Fruit fly (Drosophila melanogaster) whole organism, embryonic: ENCODE data around the gene CG2772.

Source experiments
- Ada2b ChIP-seq: fragments of 200-800 bp; sonication (Bioruptor generic); IDR thresholded peaks from 2 replicates; pipeline ENCODE4 v1.3.6; 2022; ENCODE audit warnings: missing biosample characterization, missing genetic modification characterization
- CG10147 ChIP-seq: fragments of 200-800 bp; sonication (Bioruptor generic); optimal IDR thresholded peaks from 2 replicates; lab custom pipeline; 2019; ENCODE audit warnings: missing biosample characterization, mild to moderate bottlenecking, missing genetic modification characterization, moderate library complexity
- CG10462 ChIP-seq: fragments of 200-800 bp; sonication (Bioruptor generic); optimal IDR thresholded peaks from 2 replicates; lab custom pipeline; 2016; ENCODE audit warnings: missing biosample characterization, missing genetic modification characterization
- CG10543 ChIP-seq: fragments of 200-800 bp; sonication (Bioruptor generic); optimal IDR thresholded peaks from 3 replicates; lab custom pipeline; 2017; ENCODE audit warnings: missing biosample characterization, mild to moderate bottlenecking, missing genetic modification characterization, moderate library complexity
- CG11398 ChIP-seq: fragments of 200-800 bp; sonication (Bioruptor generic); optimal IDR thresholded peaks from 2 replicates; lab custom pipeline; 2016; ENCODE audit warnings: missing biosample characterization, missing genetic modification characterization
- CG12104 ChIP-seq: fragments of 200-800 bp; sonication (Bioruptor generic); optimal IDR thresholded peaks from 3 replicates; lab custom pipeline; 2016; ENCODE audit warnings: missing biosample characterization, missing genetic modification characterization
- CG12155 ChIP-seq: fragments of 200-800 bp; sonication (Bioruptor generic); optimal IDR thresholded peaks from 3 replicates; lab custom pipeline; 2016; ENCODE audit warnings: missing biosample characterization, missing genetic modification characterization
- CG1233 ChIP-seq: fragments of 200-800 bp; sonication (Bioruptor generic); optimal IDR thresholded peaks from 4 replicates; lab custom pipeline; 2018; ENCODE audit warnings: missing biosample characterization, mild to moderate bottlenecking, missing genetic modification characterization
- CG12659 ChIP-seq: fragments of 200-800 bp; sonication (Bioruptor generic); optimal IDR thresholded peaks from 3 replicates; lab custom pipeline; 2017; ENCODE audit warnings: mild to moderate bottlenecking, missing biosample characterization, missing genetic modification reagents, missing genetic modification characterization
- CG13624 ChIP-seq: fragments of 200-800 bp; sonication (Bioruptor generic); optimal IDR thresholded peaks from 2 replicates; lab custom pipeline; 2016; ENCODE audit warnings: missing biosample characterization, missing genetic modification characterization
- CG14441 ChIP-seq: fragments of 200-800 bp; sonication (Bioruptor generic); IDR thresholded peaks from 2 replicates; pipeline ENCODE4 v1.3.6; 2022; ENCODE audit warnings: missing biosample characterization, missing genetic modification characterization
- CG14860 ChIP-seq: fragments of 200-800 bp; sonication (Bioruptor generic); IDR thresholded peaks from 3 replicates; pipeline ENCODE4 v1.3.6; 2022; ENCODE audit warnings: missing biosample characterization, missing genetic modification characterization; ENCODE audit not compliant: partially characterized antibody
- CG15011 ChIP-seq: fragments of 200-800 bp; sonication (Bioruptor generic); optimal IDR thresholded peaks from 3 replicates; lab custom pipeline; 2018; ENCODE audit warnings: missing biosample characterization, mild to moderate bottlenecking, missing genetic modification characterization
- CG16813 ChIP-seq: fragments of 200-800 bp; sonication (Bioruptor generic); IDR thresholded peaks from 3 replicates; pipeline ENCODE4 v1.3.6; 2022; ENCODE audit warnings: missing biosample characterization, missing genetic modification characterization; ENCODE audit not compliant: partially characterized antibody
- CG17186 ChIP-seq: fragments of 200-800 bp; sonication (Bioruptor generic); optimal IDR thresholded peaks from 3 replicates; lab custom pipeline; 2017; ENCODE audit warnings: missing biosample characterization, missing genetic modification reagents, missing genetic modification characterization
- CG17385 ChIP-seq: fragments of 200-800 bp; sonication (Bioruptor generic); optimal IDR thresholded peaks from 3 replicates; lab custom pipeline; 2018; ENCODE audit warnings: missing biosample characterization, mild to moderate bottlenecking, missing genetic modification characterization
- CG17802 ChIP-seq: fragments of 200-800 bp; sonication (Bioruptor generic); optimal IDR thresholded peaks from 2 replicates; lab custom pipeline; 2018; ENCODE audit warnings: missing biosample characterization, mild to moderate bottlenecking, missing genetic modification characterization, moderate library complexity
- CG17829 ChIP-seq: fragments of 200-800 bp; optimal IDR thresholded peaks from 2 replicates; lab custom pipeline; 2019; ENCODE audit warnings: missing biosample characterization, mild to moderate bottlenecking, missing genetic modification characterization, moderate library complexity
- CG17912 ChIP-seq: fragments of 200-800 bp; sonication (Bioruptor generic); optimal IDR thresholded peaks from 2 replicates; lab custom pipeline; 2018; ENCODE audit warnings: missing biosample characterization, mild to moderate bottlenecking, missing genetic modification characterization
- CG30020 ChIP-seq: fragments of 200-800 bp; optimal IDR thresholded peaks from 2 replicates; lab custom pipeline; 2019; ENCODE audit warnings: missing biosample characterization, mild to moderate bottlenecking, missing genetic modification characterization, moderate library complexity
- CG3065 ChIP-seq: fragments of 200-800 bp; sonication (Bioruptor generic); optimal IDR thresholded peaks from 2 replicates; lab custom pipeline; 2016; ENCODE audit warnings: missing biosample characterization, missing genetic modification characterization
- CG3726 ChIP-seq: fragments of 200-800 bp; sonication (Bioruptor generic); IDR thresholded peaks from 3 replicates; pipeline ENCODE4, ENCODE4 v1.3.6; 2022; ENCODE audit warnings: missing biosample characterization, missing genetic modification characterization
- CG4282 ChIP-seq: fragments of 200-800 bp; sonication (Bioruptor generic); optimal IDR thresholded peaks from 2 replicates; lab custom pipeline; 2016; ENCODE audit warnings: missing biosample characterization, missing genetic modification characterization
- CG4360 ChIP-seq: fragments of 200-800 bp; sonication (Bioruptor generic); IDR thresholded peaks from 2 replicates; pipeline ENCODE4 v1.3.6; 2022; ENCODE audit warnings: missing biosample characterization, missing genetic modification characterization
- CG4617 ChIP-seq: fragments of 200-800 bp; sonication (Bioruptor generic); optimal IDR thresholded peaks from 3 replicates; lab custom pipeline; 2016; ENCODE audit warnings: missing biosample characterization, missing genetic modification characterization, borderline replicate concordance
- CG6272 ChIP-seq: fragments of 200-800 bp; sonication (Bioruptor generic); IDR thresholded peaks from 2 replicates; pipeline ENCODE4 v1.3.6; 2022; ENCODE audit warnings: missing biosample characterization, missing genetic modification characterization
- CG8944 ChIP-seq: fragments of 200-800 bp; sonication (Bioruptor generic); optimal IDR thresholded peaks from 3 replicates; lab custom pipeline; 2016; ENCODE audit warnings: missing biosample characterization, missing genetic modification characterization
- Dad ChIP-seq: fragments of 200-800 bp; sonication (Bioruptor generic); optimal IDR thresholded peaks from 3 replicates; lab custom pipeline; 2016; ENCODE audit warnings: missing biosample characterization, missing genetic modification characterization
- Deaf1 ChIP-seq: fragments of 200-800 bp; optimal IDR thresholded peaks from 3 replicates; lab custom pipeline; 2019; ENCODE audit warnings: missing biosample characterization, mild to moderate bottlenecking, missing genetic modification characterization, moderate library complexity
- H2.0 ChIP-seq: fragments of 200-800 bp; sonication (Bioruptor generic); IDR thresholded peaks from 2 replicates; pipeline ENCODE4 v1.3.6; 2022; ENCODE audit warnings: missing biosample characterization, missing genetic modification characterization
- Hey ChIP-seq: fragments of 200-800 bp; sonication (Bioruptor generic); optimal IDR thresholded peaks from 3 replicates; lab custom pipeline; 2018; ENCODE audit warnings: missing biosample characterization, mild to moderate bottlenecking, missing genetic modification characterization
- Hmx ChIP-seq: fragments of 200-800 bp; sonication (Bioruptor generic); optimal IDR thresholded peaks from 2 replicates; lab custom pipeline; 2016; ENCODE audit warnings: missing biosample characterization, missing genetic modification characterization
- Jarid2 ChIP-seq: fragments of 200-800 bp; sonication (Bioruptor generic); optimal IDR thresholded peaks from 3 replicates; lab custom pipeline; 2017; ENCODE audit warnings: mild to moderate bottlenecking, missing biosample characterization, missing genetic modification reagents, missing genetic modification characterization
- NK7.1 ChIP-seq: fragments of 200-800 bp; sonication (Bioruptor generic); optimal IDR thresholded peaks from 3 replicates; lab custom pipeline; 2016; ENCODE audit warnings: missing biosample characterization, missing genetic modification characterization
- Neu2 ChIP-seq: fragments of 200-800 bp; sonication (Bioruptor generic); optimal IDR thresholded peaks from 3 replicates; lab custom pipeline; 2016; ENCODE audit warnings: missing biosample characterization, missing genetic modification characterization, borderline replicate concordance
- Poxn ChIP-seq: fragments of 200-800 bp; sonication (Bioruptor generic); IDR thresholded peaks from 2 replicates; pipeline ENCODE4 v1.3.6; 2022; ENCODE audit warnings: missing biosample characterization, missing genetic modification characterization
- Sry-β ChIP-seq: fragments of 200-800 bp; sonication (Bioruptor generic); optimal IDR thresholded peaks from 2 replicates; lab custom pipeline; 2018; ENCODE audit warnings: missing biosample characterization, mild to moderate bottlenecking, missing genetic modification characterization, moderate library complexity
- YL-1 ChIP-seq: fragments of 200-800 bp; sonication (Bioruptor generic); optimal IDR thresholded peaks from 3 replicates; lab custom pipeline; 2017; ENCODE audit warnings: missing biosample characterization, mild to moderate bottlenecking, missing genetic modification characterization
- aop ChIP-seq: fragments of 200-800 bp; sonication (Bioruptor generic); IDR thresholded peaks from 2 replicates; pipeline ENCODE4 v1.3.6; 2022; ENCODE audit warnings: missing biosample characterization, missing genetic modification characterization
- caup ChIP-seq: fragments of 200-800 bp; sonication (Bioruptor generic); optimal IDR thresholded peaks from 3 replicates; lab custom pipeline; 2017; ENCODE audit warnings: missing biosample characterization, mild to moderate bottlenecking, missing genetic modification characterization, moderate library complexity; ENCODE audit not compliant: severe bottlenecking
- esg ChIP-seq: fragments of 200-800 bp; sonication (Bioruptor generic); conservative IDR thresholded peaks from 2 replicates; pipeline ENCODE4 v1.3.6; 2022; ENCODE audit warnings: missing biosample characterization, missing genetic modification characterization
- gro ChIP-seq: fragments of 200-800 bp; sonication (Bioruptor generic); optimal IDR thresholded peaks from 2 replicates; lab custom pipeline; 2016; ENCODE audit warnings: missing biosample characterization, missing genetic modification characterization
- gt ChIP-seq: fragments of 200-800 bp; sonication (Bioruptor generic); IDR thresholded peaks from 2 replicates; pipeline ENCODE4 v1.3.6; 2022; ENCODE audit warnings: missing biosample characterization, missing genetic modification characterization
- hb ChIP-seq: fragments of 200-800 bp; sonication (Bioruptor generic); IDR thresholded peaks from 3 replicates; pipeline ENCODE4 v1.3.6; 2022; ENCODE audit warnings: missing biosample characterization, missing genetic modification characterization; ENCODE audit not compliant: partially characterized antibody
- lola ChIP-seq, 3 experiments: fragments of >200 bp in 2 of 3; fragments of 200-800 bp in 1 of 3; sonication (Bioruptor generic) in 1 of 3; optimal IDR thresholded peaks; 2 replicates each; lab custom pipeline; 2017 to 2019; ENCODE audit warnings: missing biosample characterization in 3 of 3, missing genetic modification characterization in 3 of 3, mild to moderate bottlenecking in 1 of 3, moderate library complexity in 1 of 3
- mam ChIP-seq: fragments of 200-800 bp; sonication (Bioruptor generic); optimal IDR thresholded peaks from 3 replicates; lab custom pipeline; 2016; ENCODE audit warnings: missing biosample characterization, missing genetic modification characterization
- odd ChIP-seq: fragments of 200-800 bp; sonication (Bioruptor generic); optimal IDR thresholded peaks from 2 replicates; lab custom pipeline; 2017; ENCODE audit warnings: missing biosample characterization, mild to moderate bottlenecking, missing genetic modification characterization
- pfk ChIP-seq: fragments of 200-800 bp; sonication (Bioruptor generic); optimal IDR thresholded peaks from 2 replicates; lab custom pipeline; 2018; ENCODE audit warnings: missing biosample characterization, mild to moderate bottlenecking, missing genetic modification characterization, moderate library complexity
- pnt ChIP-seq: fragments of 200-800 bp; sonication (Bioruptor generic); optimal IDR thresholded peaks from 3 replicates; lab custom pipeline; 2016; ENCODE audit warnings: missing biosample characterization, missing genetic modification characterization
- seq ChIP-seq: fragments of 200-800 bp; sonication (Bioruptor generic); IDR thresholded peaks from 2 replicates; pipeline ENCODE4 v1.3.6; 2022; ENCODE audit warnings: missing biosample characterization, missing genetic modification characterization
- sna ChIP-seq: fragments of 200-800 bp; sonication (Bioruptor generic); IDR thresholded peaks from 2 replicates; pipeline ENCODE4 v1.3.6; 2022; ENCODE audit warnings: missing biosample characterization, missing genetic modification characterization; ENCODE audit not compliant: partially characterized antibody

The CG2772 gene

DNA sequence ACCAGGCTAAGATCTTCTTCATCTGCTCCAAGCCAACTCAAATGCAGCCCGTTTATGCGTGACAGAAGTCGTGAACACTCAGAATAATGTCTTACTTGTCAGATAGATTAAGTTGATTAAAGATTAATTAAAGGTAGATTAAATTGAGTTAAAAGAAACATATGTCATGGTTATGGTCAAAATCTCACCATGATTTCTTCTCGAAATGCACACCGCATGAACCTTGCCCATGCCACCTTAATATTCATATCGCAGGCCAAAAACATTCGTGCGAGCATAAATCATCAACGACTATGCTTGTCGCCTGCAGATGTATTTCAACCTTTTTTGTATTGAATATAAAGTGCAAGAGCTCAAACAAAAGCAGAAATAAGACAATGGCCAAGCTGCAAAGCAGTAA is 8.7 kb upstream of the CG2772 start (continued):
- no peak for TF ChIP-seq CG16813 (GFP tag; lab: Robert Waterston, UW)
- no peak for TF ChIP-seq CG14860
- TF ChIP-seq Deaf1 (tag; lab: Kevin White, UChicago) = no peak
- no peak for TF ChIP-seq sna (GFP tag; lab: Robert Waterston, UW)
- no peak for TF ChIP-seq CG10543
- TF ChIP-seq aop = no peak
- TF ChIP-seq CG10147 (GFP tag; lab: Kevin White, UChicago) = peak; percentile 1
- TF ChIP-seq CG17829 (tag; lab: Kevin White, UChicago) = peak; percentile 71
- no peak for TF ChIP-seq Hey (tag; lab: Kevin White, UChicago)
- TF ChIP-seq gro (GFP tag; lab: Kevin White, UChicago) = no peak
- TF ChIP-seq caup = peak; percentile 18
- no peak for TF ChIP-seq Poxn (GFP tag; lab: Robert Waterston, UW)
- no peak for TF ChIP-seq Jarid2 (GFP tag; lab: Kevin White, UChicago)
- no peak for TF ChIP-seq YL-1 (GFP tag; lab: Kevin White, UChicago)
- no peak for TF ChIP-seq CG17186
- no peak for TF ChIP-seq CG15011 (GFP tag; lab: Kevin White, UChicago)
- TF ChIP-seq pfk = no peak
- no peak for TF ChIP-seq CG4360 (GFP tag; lab: Robert Waterston, UW)
- no peak for TF ChIP-seq CG4617 (GFP tag; lab: Kevin White, UChicago)
- TF ChIP-seq Dad = no peak
- peak; percentile 62 for TF ChIP-seq CG17385 (GFP tag; lab: Kevin White, UChicago)
- peak; percentile 50 for TF ChIP-seq CG1233
- no peak for TF ChIP-seq CG3726 (GFP tag; lab: Robert Waterston, UW)
- TF ChIP-seq CG3065 (GFP tag; lab: Kevin White, UChicago) = no peak
- TF ChIP-seq NK7.1 = no peak
- TF ChIP-seq CG17912 (GFP tag; lab: Kevin White, UChicago) = no peak
- TF ChIP-seq CG11398 (GFP tag; lab: Kevin White, UChicago) = no peak
- TF ChIP-seq CG12155 (GFP tag; lab: Kevin White, UChicago) = no peak
- no peak for TF ChIP-seq lola (GFP tag; optimal IDR thresholded peaks at IDR 0.05; lab: Kevin White, UChicago)
- TF ChIP-seq Ada2b (GFP tag; lab: Robert Waterston, UW) = peak; percentile 31
- TF ChIP-seq mam (GFP tag; lab: Kevin White, UChicago) = no peak
- TF ChIP-seq Sry-β (GFP tag; lab: Kevin White, UChicago) = no peak
- peak; percentile 33 for TF ChIP-seq odd (GFP tag; lab: Kevin White, UChicago)
- TF ChIP-seq Neu2 (GFP tag; lab: Kevin White, UChicago) = no peak
- no peak for TF ChIP-seq CG6272 (GFP tag; lab: Robert Waterston, UW)
- no peak for TF ChIP-seq CG17802
- TF ChIP-seq seq (GFP tag; lab: Robert Waterston, UW) = peak; percentile 64; the same call in 1 of the 2 replicates
- no peak for TF ChIP-seq hb (GFP tag; lab: Robert Waterston, UW)
- TF ChIP-seq H2.0 (GFP tag; lab: Robert Waterston, UW) = peak; percentile 15; the same call in 1 of the 2 replicates
- TF ChIP-seq CG12659 (GFP tag; lab: Kevin White, UChicago) = peak; percentile 35
- peak; percentile 35; the same call in 1 of the 2 replicates for TF ChIP-seq esg (GFP tag; lab: Robert Waterston, UW)
- no peak for TF ChIP-seq pnt (GFP tag; lab: Kevin White, UChicago)
- no peak for TF ChIP-seq CG4282 (GFP tag; lab: Kevin White, UChicago)
- TF ChIP-seq Hmx (GFP tag; lab: Kevin White, UChicago) = no peak
- TF ChIP-seq gt (GFP tag; lab: Robert Waterston, UW) = no peak
- peak; percentile 61 for TF ChIP-seq CG14441 (GFP tag; lab: Robert Waterston, UW)
- TF ChIP-seq CG12104 (GFP tag; lab: Kevin White, UChicago) = peak; percentile 0
- no peak for TF ChIP-seq CG30020 (tag; lab: Kevin White, UChicago)
- peak; percentile 4 for TF ChIP-seq CG8944 (GFP tag; lab: Kevin White, UChicago)
- no peak for TF ChIP-seq CG13624 (GFP tag; lab: Kevin White, UChicago)
- no peak for TF ChIP-seq CG10462
